Fruit fly (Drosophila melanogaster) whole organism, embryonic: Measurements from ENCODE around the gene WASp.

Experiments
- Antp ChIP-seq: fragments of 200-800 bp; sonication (Bioruptor generic); optimal IDR thresholded peaks from 3 replicates; lab custom pipeline; 2016; ENCODE audit warnings: missing biosample characterization, missing genetic modification characterization
- CG10267 ChIP-seq: fragments of 200-800 bp; sonication (Bioruptor generic); optimal IDR thresholded peaks from 2 replicates; lab custom pipeline; 2018; ENCODE audit warnings: missing biosample characterization, mild to moderate bottlenecking, missing genetic modification characterization, moderate library complexity
- CG10431 ChIP-seq: fragments of 200-800 bp; sonication (Bioruptor generic); optimal IDR thresholded peaks from 3 replicates; lab custom pipeline; 2018; ENCODE audit warnings: missing biosample characterization, mild to moderate bottlenecking, missing genetic modification characterization
- CG10543 ChIP-seq: fragments of 200-800 bp; sonication (Bioruptor generic); optimal IDR thresholded peaks from 3 replicates; lab custom pipeline; 2017; ENCODE audit warnings: missing biosample characterization, mild to moderate bottlenecking, missing genetic modification characterization, moderate library complexity
- CG11247 ChIP-seq: fragments of 200-800 bp; sonication (Bioruptor generic); IDR thresholded peaks from 2 replicates; pipeline ENCODE4 v1.3.6; 2022; ENCODE audit warnings: missing biosample characterization, missing genetic modification characterization
- CG12155 ChIP-seq: fragments of 200-800 bp; sonication (Bioruptor generic); optimal IDR thresholded peaks from 3 replicates; lab custom pipeline; 2016; ENCODE audit warnings: missing biosample characterization, missing genetic modification characterization
- CG12219 ChIP-seq: fragments of 200-800 bp; sonication (Bioruptor generic); optimal IDR thresholded peaks from 3 replicates; lab custom pipeline; 2018; ENCODE audit warnings: missing biosample characterization, mild to moderate bottlenecking, missing genetic modification characterization
- CG12299 ChIP-seq: fragments of 200-800 bp; sonication (Bioruptor generic); optimal IDR thresholded peaks from 2 replicates; lab custom pipeline; 2018; ENCODE audit warnings: missing biosample characterization, mild to moderate bottlenecking, missing genetic modification characterization
- CG12659 ChIP-seq: fragments of 200-800 bp; sonication (Bioruptor generic); optimal IDR thresholded peaks from 3 replicates; lab custom pipeline; 2017; ENCODE audit warnings: mild to moderate bottlenecking, missing biosample characterization, missing genetic modification reagents, missing genetic modification characterization
- CG15269 ChIP-seq: fragments of 200-800 bp; sonication (Bioruptor generic); optimal IDR thresholded peaks from 2 replicates; lab custom pipeline; 2018; ENCODE audit warnings: missing biosample characterization, mild to moderate bottlenecking, missing genetic modification characterization, moderate library complexity
- CG1602 ChIP-seq: fragments of 200-800 bp; sonication (Bioruptor generic); optimal IDR thresholded peaks from 3 replicates; lab custom pipeline; 2016; ENCODE audit warnings: missing biosample characterization, missing genetic modification characterization
- CG17829 ChIP-seq: fragments of 200-800 bp; optimal IDR thresholded peaks from 2 replicates; lab custom pipeline; 2019; ENCODE audit warnings: missing biosample characterization, mild to moderate bottlenecking, missing genetic modification characterization, moderate library complexity
- CG1792 ChIP-seq: fragments of 200-800 bp; sonication (Bioruptor generic); optimal IDR thresholded peaks from 2 replicates; lab custom pipeline; 2016; ENCODE audit warnings: missing biosample characterization, missing genetic modification characterization
- CG2129 ChIP-seq: fragments of 200-800 bp; sonication (Bioruptor generic); IDR thresholded peaks from 2 replicates; pipeline ENCODE4 v1.3.6; 2022; ENCODE audit warnings: missing biosample characterization, missing genetic modification characterization; ENCODE audit not compliant: partially characterized antibody
- CG34376 ChIP-seq: fragments of 200-800 bp; sonication (Bioruptor generic); optimal IDR thresholded peaks from 2 replicates; lab custom pipeline; 2018; ENCODE audit warnings: missing biosample characterization, mild to moderate bottlenecking, missing genetic modification characterization
- CG43689 ChIP-seq: fragments of 200-800 bp; sonication (Bioruptor generic); IDR thresholded peaks from 2 replicates; pipeline ENCODE4 v1.3.6; 2022; ENCODE audit warnings: missing biosample characterization, missing genetic modification characterization
- CG4404 ChIP-seq: fragments of 200-800 bp; sonication (Bioruptor generic); IDR thresholded peaks from 2 replicates; pipeline ENCODE4 v1.3.6; 2022; ENCODE audit warnings: missing biosample characterization, missing genetic modification characterization
- CG4424 ChIP-seq: fragments of 200-800 bp; sonication (Bioruptor generic); optimal IDR thresholded peaks from 3 replicates; lab custom pipeline; 2016; ENCODE audit warnings: missing biosample characterization, missing genetic modification characterization
- CG6175 ChIP-seq: fragments of 200-800 bp; sonication (Bioruptor generic); IDR thresholded peaks from 3 replicates; pipeline ENCODE4 v1.3.6; 2022; ENCODE audit warnings: missing biosample characterization, missing genetic modification characterization
- CG6791 ChIP-seq: fragments of 200-800 bp; sonication (Bioruptor generic); IDR thresholded peaks from 3 replicates; pipeline ENCODE4 v1.3.6; 2022; ENCODE audit warnings: missing biosample characterization, missing genetic modification characterization; ENCODE audit not compliant: partially characterized antibody
- CG7372 ChIP-seq: fragments of 200-800 bp; sonication (Bioruptor generic); IDR thresholded peaks from 2 replicates; pipeline ENCODE4 v1.3.6; 2022; ENCODE audit warnings: missing biosample characterization, missing genetic modification characterization
- CG9609 ChIP-seq: fragments of 200-800 bp; sonication (Bioruptor generic); optimal IDR thresholded peaks from 3 replicates; lab custom pipeline; 2016; ENCODE audit warnings: missing biosample characterization, missing genetic modification characterization
- D19B ChIP-seq: fragments of 200-800 bp; sonication (Bioruptor generic); optimal IDR thresholded peaks from 2 replicates; lab custom pipeline; 2017; ENCODE audit warnings: missing biosample characterization, mild to moderate bottlenecking, missing genetic modification characterization
- Dbx ChIP-seq: fragments of 200-800 bp; sonication (Bioruptor generic); IDR thresholded peaks from 3 replicates; pipeline ENCODE4 v1.3.6; 2022; ENCODE audit warnings: missing biosample characterization, missing genetic modification characterization
- HLH3B ChIP-seq: fragments of 200-800 bp; sonication (Bioruptor generic); IDR thresholded peaks from 2 replicates; pipeline ENCODE4 v1.3.6; 2022; ENCODE audit warnings: missing biosample characterization, missing genetic modification characterization
- Hmr ChIP-seq: fragments of 200-800 bp; sonication (Bioruptor generic); optimal IDR thresholded peaks from 3 replicates; lab custom pipeline; 2017; ENCODE audit warnings: mild to moderate bottlenecking, missing biosample characterization, missing genetic modification reagents, missing genetic modification characterization
- Hr39 ChIP-seq: fragments of >200 bp; optimal IDR thresholded peaks from 2 replicates; lab custom pipeline; 2017
- Jarid2 ChIP-seq: fragments of 200-800 bp; sonication (Bioruptor generic); optimal IDR thresholded peaks from 3 replicates; lab custom pipeline; 2017; ENCODE audit warnings: mild to moderate bottlenecking, missing biosample characterization, missing genetic modification reagents, missing genetic modification characterization
- MBD-R2 ChIP-seq: fragments of 200-800 bp; sonication (Bioruptor generic); IDR thresholded peaks from 2 replicates; pipeline ENCODE4 v1.3.6; 2022; ENCODE audit warnings: missing biosample characterization, missing genetic modification characterization
- Med ChIP-seq: fragments of 200-800 bp; sonication (Bioruptor generic); peaks from one replicate; lab custom pipeline; 2016; ENCODE audit warnings: missing biosample characterization, missing genetic modification characterization, mild to moderate bottlenecking, inconsistent platforms, moderate library complexity
- Mes4 ChIP-seq: fragments of 200-800 bp; sonication (Bioruptor generic); optimal IDR thresholded peaks from 2 replicates; lab custom pipeline; 2016; ENCODE audit warnings: missing biosample characterization, missing genetic modification characterization
- Ptx1 ChIP-seq: fragments of 200-800 bp; sonication (Bioruptor generic); IDR thresholded peaks from 2 replicates; pipeline ENCODE4 v1.3.6; 2022; ENCODE audit warnings: missing biosample characterization, missing genetic modification characterization
- Rfx ChIP-seq: fragments of 200-800 bp; sonication (Bioruptor generic); IDR thresholded peaks from 2 replicates; pipeline ENCODE4 v1.3.6; 2022; ENCODE audit warnings: missing biosample characterization, missing genetic modification characterization
- Rx ChIP-seq: fragments of 200-800 bp; sonication (Bioruptor generic); IDR thresholded peaks from 2 replicates; pipeline ENCODE4 v1.3.6; 2022; ENCODE audit warnings: missing biosample characterization, missing genetic modification characterization
- ac ChIP-seq: fragments of 200-800 bp; sonication (Bioruptor generic); optimal IDR thresholded peaks from 3 replicates; lab custom pipeline; 2017; ENCODE audit warnings: missing biosample characterization, mild to moderate bottlenecking, missing genetic modification characterization
- ash1 ChIP-seq: fragments of 200-800 bp; sonication (Bioruptor generic); optimal IDR thresholded peaks from 2 replicates; lab custom pipeline; 2018; ENCODE audit warnings: missing biosample characterization, mild to moderate bottlenecking, missing genetic modification characterization
- bigmax ChIP-seq: fragments of 200-800 bp; sonication (Bioruptor generic); optimal IDR thresholded peaks from 2 replicates; lab custom pipeline; 2018; ENCODE audit warnings: missing biosample characterization, mild to moderate bottlenecking, missing genetic modification characterization
- cas ChIP-seq: fragments of 200-800 bp; sonication (Bioruptor generic); IDR thresholded peaks from 2 replicates; pipeline ENCODE4 v1.3.6; 2022; ENCODE audit warnings: missing biosample characterization, missing genetic modification characterization
- crc ChIP-seq: fragments of 200-800 bp; sonication (Bioruptor generic); optimal IDR thresholded peaks from 2 replicates; lab custom pipeline; 2016; ENCODE audit warnings: missing biosample characterization, missing genetic modification characterization
- eve ChIP-seq, 2 experiments: fragments of >200 bp; optimal IDR thresholded peaks; 2 replicates each; lab custom pipeline; 2017; ENCODE audit warnings: missing biosample characterization in 2 of 2, missing genetic modification characterization in 2 of 2
- fd3F ChIP-seq: fragments of 200-800 bp; sonication (Bioruptor generic); optimal IDR thresholded peaks from 2 replicates; lab custom pipeline; 2018; ENCODE audit warnings: missing biosample characterization, mild to moderate bottlenecking, missing genetic modification characterization, moderate library complexity
- knrl ChIP-seq: fragments of 200-800 bp; sonication (Bioruptor generic); IDR thresholded peaks from 3 replicates; pipeline ENCODE4 v1.3.6; 2022; ENCODE audit warnings: missing biosample characterization, missing genetic modification characterization; ENCODE audit not compliant: partially characterized antibody
- luna ChIP-seq: fragments of 200-800 bp; sonication (Bioruptor generic); optimal IDR thresholded peaks from 2 replicates; lab custom pipeline; 2016; ENCODE audit warnings: missing biosample characterization, missing genetic modification characterization
- maf-S ChIP-seq: fragments of 200-800 bp; sonication (Bioruptor generic); optimal IDR thresholded peaks from 2 replicates; lab custom pipeline; 2016; ENCODE audit warnings: missing biosample characterization, missing genetic modification characterization
- nerfin-1 ChIP-seq: fragments of 200-800 bp; sonication (Bioruptor generic); optimal IDR thresholded peaks from 3 replicates; lab custom pipeline; 2019; ENCODE audit warnings: missing biosample characterization, mild to moderate bottlenecking, missing genetic modification characterization, moderate library complexity
- pros ChIP-seq: fragments of 200-800 bp; sonication (Bioruptor generic); optimal IDR thresholded peaks from 3 replicates; lab custom pipeline; 2019; ENCODE audit warnings: missing biosample characterization, mild to moderate bottlenecking, missing genetic modification characterization, moderate library complexity
- sens ChIP-seq: fragments of 200-800 bp; sonication (Bioruptor generic); peaks from one replicate; lab custom pipeline; 2016; ENCODE audit warnings: missing biosample characterization, missing genetic modification characterization
- slou ChIP-seq: fragments of 200-800 bp; sonication (Bioruptor generic); optimal IDR thresholded peaks from 3 replicates; lab custom pipeline; 2016; ENCODE audit warnings: missing biosample characterization, missing genetic modification characterization
- tap ChIP-seq: fragments of 200-800 bp; optimal IDR thresholded peaks from 3 replicates; lab custom pipeline; 2019; ENCODE audit warnings: missing biosample characterization, mild to moderate bottlenecking, missing genetic modification characterization, moderate library complexity
- ttk ChIP-seq: fragments of 200-800 bp; sonication (Bioruptor generic); IDR thresholded peaks from 2 replicates; pipeline ENCODE4 v2.1.2; 2022; ENCODE audit warnings: missing biosample characterization, missing genetic modification characterization
- tup ChIP-seq: fragments of 200-800 bp; sonication (Bioruptor generic); optimal IDR thresholded peaks from 2 replicates; lab custom pipeline; 2016; ENCODE audit warnings: missing biosample characterization, mild to moderate bottlenecking, missing genetic modification characterization, moderate library complexity
- vvl ChIP-seq: fragments of 200-800 bp; sonication (Bioruptor generic); IDR thresholded peaks from 2 replicates; pipeline ENCODE4 v1.3.6; 2022; ENCODE audit warnings: missing biosample characterization, missing genetic modification characterization

WASp gene

dm6 chr3R:28831172-28831571 lies 652 bp downstream of the WASp start (continued):
- TF ChIP-seq CG34376 = peak; percentile 85
- TF ChIP-seq Jarid2 (GFP tag; lab: Kevin White, UChicago) = no peak
- no peak for TF ChIP-seq ttk (GFP tag; lab: Robert Waterston, UW)
- peak; percentile 63 for TF ChIP-seq Rfx (GFP tag; lab: Robert Waterston, UW)
- TF ChIP-seq CG10431 = no peak
- TF ChIP-seq CG12219 (GFP tag; lab: Kevin White, UChicago) = no peak
- TF ChIP-seq Hmr (GFP tag; lab: Kevin White, UChicago) = no peak
- TF ChIP-seq CG10267 (tag; lab: Kevin White, UChicago) = no peak
- no peak for TF ChIP-seq nerfin-1 (tag; lab: Kevin White, UChicago)
- no peak for TF ChIP-seq Mes4 (GFP tag; lab: Kevin White, UChicago)
- no peak for TF ChIP-seq crc (GFP tag; lab: Kevin White, UChicago)
- 0 out of 2 replicates have a peak, but pooled peaks have one; percentile 18 for TF ChIP-seq HLH3B (GFP tag; lab: Robert Waterston, UW)
- 0 out of 3 replicates have a peak, but pooled peaks have one; percentile 49 for TF ChIP-seq Dbx
- no peak for TF ChIP-seq Antp (GFP tag; lab: Kevin White, UChicago)
- TF ChIP-seq Med (GFP tag; lab: Kevin White, UChicago) = peak; percentile 84
- TF ChIP-seq tap (tag; lab: Kevin White, UChicago) = no peak
- TF ChIP-seq bigmax (GFP tag; lab: Kevin White, UChicago) = no peak
- no peak for TF ChIP-seq CG7372 (GFP tag; lab: Robert Waterston, UW)
- TF ChIP-seq fd3F (GFP tag; lab: Kevin White, UChicago) = no peak
- no peak for TF ChIP-seq ac (GFP tag; lab: Kevin White, UChicago)
- no peak for TF ChIP-seq eve (GFP tag; optimal IDR thresholded peaks at IDR 0.05; lab: Kevin White, UChicago)
- no peak for TF ChIP-seq Hr39 (lab: Kevin White, UChicago)
- TF ChIP-seq CG12155 (GFP tag; lab: Kevin White, UChicago) = no peak
- TF ChIP-seq pros (GFP tag; lab: Kevin White, UChicago) = no peak
- TF ChIP-seq CG12299 (tag; lab: Kevin White, UChicago) = no peak
- TF ChIP-seq D19B (GFP tag; lab: Kevin White, UChicago) = no peak
- no peak for TF ChIP-seq CG2129 (GFP tag; lab: Robert Waterston, UW)
- TF ChIP-seq CG6175 = no peak
- TF ChIP-seq CG1792 (GFP tag; lab: Kevin White, UChicago) = no peak
- no peak for TF ChIP-seq CG4404
- no peak for TF ChIP-seq luna (GFP tag; lab: Kevin White, UChicago)
- no peak for TF ChIP-seq knrl
- TF ChIP-seq MBD-R2 (GFP tag; lab: Robert Waterston, UW) = no peak
- no peak for TF ChIP-seq ash1 (GFP tag; lab: Kevin White, UChicago)
- no peak for TF ChIP-seq sens
- no peak for TF ChIP-seq CG43689 (GFP tag; lab: Robert Waterston, UW)
- TF ChIP-seq CG1602 = no peak
- TF ChIP-seq cas (GFP tag; lab: Robert Waterston, UW) = no peak
- no peak for TF ChIP-seq slou (GFP tag; lab: Kevin White, UChicago)
- TF ChIP-seq CG9609 (GFP tag; lab: Kevin White, UChicago) = no peak
- no peak for TF ChIP-seq tup (GFP tag; lab: Kevin White, UChicago)
- 0 out of 3 replicates have a peak, but pooled peaks have one; percentile 4 for TF ChIP-seq CG6791 (GFP tag; lab: Robert Waterston, UW)
- no peak for TF ChIP-seq CG17829
- peak; percentile 75 for TF ChIP-seq CG10543 (GFP tag; lab: Kevin White, UChicago)
- no peak for TF ChIP-seq CG11247 (GFP tag; lab: Robert Waterston, UW)
- no peak for TF ChIP-seq CG4424
- no peak for TF ChIP-seq CG15269 (tag; lab: Kevin White, UChicago)
- TF ChIP-seq Rx = no peak
- peak; percentile 17; the same call in 1 of the 2 replicates for TF ChIP-seq Ptx1 (GFP tag; lab: Robert Waterston, UW)
- TF ChIP-seq maf-S = no peak
- no peak for TF ChIP-seq CG12659 (GFP tag; lab: Kevin White, UChicago)
- TF ChIP-seq vvl (GFP tag; lab: Robert Waterston, UW) = 0 out of 2 replicates have a peak, but pooled peaks have one; percentile 8
